Worm (Caenorhabditis elegans) whole organism, L1 larva: Measurements from ENCODE around the gene F20D6.8.

ENCODE experiments used
- C04F5.9 ChIP-seq: sonication (generic microtip); optimal IDR thresholded peaks from 2 replicates; lab custom pipeline; 2016; ENCODE audit warnings: missing genetic modification characterization, missing compliant biosample characterization
- C16A3.4 ChIP-seq: fragments of 150-350 bp; optimal IDR thresholded peaks from 2 replicates; lab custom pipeline; 2014; ENCODE audit warnings: missing biosample characterization, missing genetic modification characterization
- aly-2 ChIP-seq: fragments of 150-350 bp; optimal IDR thresholded peaks from 2 replicates; lab custom pipeline; 2014; ENCODE audit warnings: missing biosample characterization, missing genetic modification characterization
- ceh-63 ChIP-seq: fragments of 200-800 bp; sonication (Bioruptor generic); optimal IDR thresholded peaks from 2 replicates; lab custom pipeline; 2018; ENCODE audit warnings: mild to moderate bottlenecking, missing genetic modification characterization, missing compliant biosample characterization
- ceh-82 ChIP-seq, 3 experiments: fragments of 150-350 bp in 1 of 3; sonication (generic microtip) in 2 of 3; optimal IDR thresholded peaks; 2 replicates each; lab custom pipeline; 2014 to 2017; ENCODE audit warnings: missing biosample characterization in 3 of 3, missing genetic modification characterization in 3 of 3
- ces-1 ChIP-seq: fragments of 150-350 bp; optimal IDR thresholded peaks from 2 replicates; lab custom pipeline; 2014; ENCODE audit warnings: missing biosample characterization, missing genetic modification reagents, missing genetic modification characterization
- dpl-1 ChIP-seq, 3 experiments: fragments of 150-350 bp in 2 of 3; sonication (generic microtip) in 1 of 3; optimal IDR thresholded peaks; 2 replicates each; lab custom pipeline; 2014 to 2017; ENCODE audit warnings: missing biosample characterization in 3 of 3, missing genetic modification characterization in 3 of 3, missing genetic modification reagents in 3 of 3
- dsc-1 ChIP-seq: sonication (generic microtip); optimal IDR thresholded peaks from 2 replicates; lab custom pipeline; 2016; ENCODE audit warnings: mild to moderate bottlenecking, missing genetic modification characterization, missing compliant biosample characterization
- efl-1 ChIP-seq, 4 experiments: fragments of 150-350 bp; optimal IDR thresholded peaks in 3 of 4; peaks in 1 of 4; 1 replicate in 1 of 4; 2 replicates in 3 of 4; lab custom pipeline; 2014; ENCODE audit warnings: missing biosample characterization in 2 of 4, missing genetic modification characterization in 2 of 4, missing genetic modification reagents in 2 of 4
- elt-2 ChIP-seq: sonication (generic microtip); optimal IDR thresholded peaks from 2 replicates; lab custom pipeline; 2016; ENCODE audit warnings: missing genetic modification characterization, mild to moderate bottlenecking, inconsistent platforms, missing compliant biosample characterization, missing genetic modification reagents
- elt-3 ChIP-seq, 6 experiments: fragments of 150-350 bp in 1 of 6; sonication (generic microtip); optimal IDR thresholded peaks; 2 replicates each; lab custom pipeline; 2017 to 2018; ENCODE audit warnings: missing biosample characterization in 6 of 6, missing genetic modification characterization in 6 of 6, inconsistent platforms in 1 of 6
- fkh-10 ChIP-seq: sonication (generic microtip); optimal IDR thresholded peaks from 2 replicates; lab custom pipeline; 2017; ENCODE audit warnings: missing biosample characterization, missing genetic modification reagents, missing genetic modification characterization
- fos-1 ChIP-seq: fragments of 150-350 bp; optimal IDR thresholded peaks from 2 replicates; lab custom pipeline; 2014; ENCODE audit warnings: missing biosample characterization, missing genetic modification characterization
- grh-1 ChIP-seq: fragments of 200-800 bp; sonication (Bioruptor generic); IDR thresholded peaks from 2 replicates; pipeline ENCODE4 v1.3.6; 2022; ENCODE audit warnings: missing genetic modification reagents, missing genetic modification characterization, missing compliant biosample characterization
- hlh-17 ChIP-seq: fragments of 200-800 bp; sonication (Bioruptor generic); optimal IDR thresholded peaks from 2 replicates; lab custom pipeline; 2018; ENCODE audit warnings: missing genetic modification characterization, mild to moderate bottlenecking, missing compliant biosample characterization, moderate library complexity, borderline replicate concordance
- hlh-4 ChIP-seq: sonication (generic microtip); optimal IDR thresholded peaks from 2 replicates; lab custom pipeline; 2016; ENCODE audit warnings: mild to moderate bottlenecking, missing genetic modification characterization, missing compliant biosample characterization
- hpl-2 ChIP-seq: fragments of 150-350 bp; optimal IDR thresholded peaks from 2 replicates; lab custom pipeline; 2014; ENCODE audit warnings: missing biosample characterization, missing genetic modification reagents, missing genetic modification characterization
- irx-1 ChIP-seq: sonication (generic microtip); optimal IDR thresholded peaks from 2 replicates; lab custom pipeline; 2016; ENCODE audit warnings: missing genetic modification characterization, missing compliant biosample characterization
- isw-1 ChIP-seq: fragments of 200-800 bp; sonication (Bioruptor generic); IDR thresholded peaks from 2 replicates; pipeline ENCODE4 v1.3.6; 2022; ENCODE audit warnings: missing genetic modification characterization, missing compliant biosample characterization
- lin-35 ChIP-seq, 2 experiments: fragments of 150-350 bp; optimal IDR thresholded peaks; 2 replicates each; lab custom pipeline; 2014; ENCODE audit warnings: missing biosample characterization in 2 of 2, missing genetic modification characterization in 2 of 2, missing genetic modification reagents in 2 of 2
- lin-39 ChIP-seq: fragments of 150-350 bp; optimal IDR thresholded peaks from 2 replicates; lab custom pipeline; 2014; ENCODE audit warnings: missing biosample characterization, missing genetic modification reagents, missing genetic modification characterization
- lsy-2 ChIP-seq, 2 experiments: fragments of 150-350 bp; optimal IDR thresholded peaks; 2 replicates each; lab custom pipeline; 2014; ENCODE audit warnings: missing biosample characterization in 2 of 2, missing genetic modification characterization in 2 of 2
- mab-9 ChIP-seq: fragments of 200-800 bp; sonication (Bioruptor generic); IDR thresholded peaks from 2 replicates; pipeline ENCODE4 v1.3.6; 2022; ENCODE audit warnings: missing genetic modification reagents, missing genetic modification characterization, missing compliant biosample characterization
- mdl-1 ChIP-seq, 2 experiments: fragments of 150-350 bp; optimal IDR thresholded peaks; 2 replicates each; lab custom pipeline; 2014 to 2017; ENCODE audit warnings: missing biosample characterization in 2 of 2, missing genetic modification characterization in 2 of 2, inconsistent platforms in 1 of 2
- nhr-11 ChIP-seq: fragments of 150-350 bp; optimal IDR thresholded peaks from 2 replicates; lab custom pipeline; 2014; ENCODE audit warnings: missing biosample characterization, missing genetic modification characterization
- nhr-237 ChIP-seq: fragments of 150-350 bp; optimal IDR thresholded peaks from 2 replicates; lab custom pipeline; 2014; ENCODE audit warnings: missing biosample characterization, missing genetic modification characterization
- nhr-28 ChIP-seq: fragments of 150-350 bp; optimal IDR thresholded peaks from 2 replicates; lab custom pipeline; 2014; ENCODE audit warnings: missing biosample characterization, missing genetic modification characterization
- nhr-71 ChIP-seq: sonication (generic microtip); optimal IDR thresholded peaks from 2 replicates; lab custom pipeline; 2016; ENCODE audit warnings: mild to moderate bottlenecking, missing genetic modification characterization, moderate library complexity, missing compliant biosample characterization
- nhr-85 ChIP-seq: sonication (generic microtip); peaks from one replicate; lab custom pipeline; 2016; ENCODE audit warnings: missing genetic modification characterization, inconsistent platforms, missing compliant biosample characterization
- nhr-90 ChIP-seq: sonication (generic microtip); optimal IDR thresholded peaks from 2 replicates; lab custom pipeline; 2016; ENCODE audit warnings: mild to moderate bottlenecking, missing genetic modification characterization, missing compliant biosample characterization; ENCODE audit not compliant: poor library complexity
- pqm-1 ChIP-seq: sonication (generic microtip); optimal IDR thresholded peaks from 3 replicates; lab custom pipeline; 2017; ENCODE audit warnings: missing biosample characterization, missing genetic modification characterization
- skn-1 ChIP-seq: fragments of 150-350 bp; optimal IDR thresholded peaks from 2 replicates; lab custom pipeline; 2014; ENCODE audit warnings: missing biosample characterization, missing genetic modification characterization
- snu-23 ChIP-seq: sonication (generic microtip); optimal IDR thresholded peaks from 2 replicates; lab custom pipeline; 2016; ENCODE audit warnings: missing genetic modification characterization, missing compliant biosample characterization
- swsn-7 ChIP-seq: sonication (generic microtip); optimal IDR thresholded peaks from 2 replicates; lab custom pipeline; 2016; ENCODE audit warnings: missing genetic modification characterization, missing compliant biosample characterization
- tbx-2 ChIP-seq: sonication (generic microtip); optimal IDR thresholded peaks from 2 replicates; lab custom pipeline; 2016; ENCODE audit warnings: missing genetic modification characterization, missing compliant biosample characterization
- unc-130 ChIP-seq: fragments of 150-350 bp; optimal IDR thresholded peaks from 2 replicates; lab custom pipeline; 2017; ENCODE audit warnings: missing biosample characterization, missing genetic modification characterization, inconsistent platforms
- unc-98 ChIP-seq: fragments of 200-800 bp; sonication (Bioruptor generic); IDR thresholded peaks from 2 replicates; pipeline ENCODE4 v1.3.6; 2022; ENCODE audit warnings: missing genetic modification characterization, missing compliant biosample characterization
- ztf-11 ChIP-seq, 2 experiments: sonication (generic microtip); optimal IDR thresholded peaks; 2 replicates each; lab custom pipeline; 2016 to 2017; ENCODE audit warnings: missing genetic modification characterization in 2 of 2, missing biosample characterization in 1 of 2, missing compliant biosample characterization in 1 of 2
- ztf-4 ChIP-seq: fragments of 150-350 bp; optimal IDR thresholded peaks from 2 replicates; lab custom pipeline; 2014; ENCODE audit warnings: missing biosample characterization, missing genetic modification characterization

Gene F20D6.8

DNA sequence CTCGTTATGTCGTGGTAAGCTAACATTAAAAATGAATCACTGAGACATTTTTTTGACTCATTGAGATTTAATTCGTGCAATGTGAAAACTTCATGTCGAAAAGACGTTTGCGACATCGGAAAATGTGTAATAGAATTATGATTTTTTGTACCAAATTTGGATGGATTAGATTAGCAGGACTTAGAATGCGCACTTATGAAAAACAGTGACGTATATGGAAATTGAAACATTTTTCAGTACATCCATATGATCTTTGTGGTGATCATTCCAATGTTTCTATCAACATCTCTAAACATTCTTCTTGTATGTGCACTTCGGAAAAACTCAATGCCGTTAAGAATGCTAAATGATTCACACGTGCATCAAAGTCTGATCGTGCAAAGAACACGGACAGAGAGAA lies 23.6 kb downstream of the F20D6.8 start:
- TF ChIP-seq aly-2, result no peak
- peak; percentile 2 for TF ChIP-seq dsc-1 (tag; lab: Kevin White, UChicago)

DNA sequence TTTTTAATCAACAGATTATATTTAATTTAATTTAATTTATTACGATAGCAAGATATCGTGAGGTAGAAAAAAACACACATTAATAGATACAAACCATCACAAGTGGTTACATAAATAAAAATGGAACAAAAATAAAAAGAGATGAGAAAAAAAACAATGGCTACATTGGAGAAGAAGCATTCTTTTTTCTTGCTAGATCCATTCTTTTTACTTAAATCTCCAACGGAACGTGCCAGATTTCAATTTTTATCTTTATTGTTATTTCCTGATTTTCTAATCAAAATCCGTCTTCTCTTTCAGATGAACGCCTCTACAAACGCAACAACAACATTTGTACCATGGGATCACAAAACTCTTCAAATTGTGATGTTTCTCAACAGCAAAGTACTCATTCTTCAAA lies 24.5 kb downstream of the F20D6.8 start, which contains the start of gene D1014.2:
TSS of gene D1014.2 (plus strand) at position 301 of the 400 bp plus-strand sequence.
- TF ChIP-seq grh-1 (GFP tag; lab: Robert Waterston, UW) (no peak), mdl-1 (tag; optimal IDR thresholded peaks at IDR 0.05; lab: Kevin White, UChicago) (no peak), swsn-7 (tag; lab: Kevin White, UChicago) (no peak), hlh-4 (no peak), ces-1 (GFP tag; lab: Kevin White, UChicago) (no peak), nhr-11 (tag; lab: Kevin White, UChicago) (no peak), irx-1 (no peak), nhr-28 (tag; lab: Kevin White, UChicago) (no peak), C04F5.9 (tag; lab: Kevin White, UChicago) (no peak), lsy-2 (tag; optimal IDR thresholded peaks at IDR 0.05; lab: Kevin White, UChicago) (no peak), ztf-4 (tag; lab: Kevin White, UChicago) (no peak), lin-35 (GFP tag; optimal IDR thresholded peaks at IDR 0.05; lab: Kevin White, UChicago) (no peak), nhr-71 (no peak), fos-1 (tag; lab: Kevin White, UChicago) (no peak), nhr-237 (no peak), lin-39 (no peak), efl-1 (optimal IDR thresholded peaks at IDR 0.05; lab: Kevin White, UChicago) (no peak), efl-1 (GFP tag; optimal IDR thresholded peaks at IDR 0.05 in 1 of 2; lab: Kevin White, UChicago) (no peak), mab-9 (GFP tag; lab: Robert Waterston, UW) (no peak), ztf-11 (tag; optimal IDR thresholded peaks at IDR 0.05; lab: Kevin White, UChicago) (no peak), snu-23 (GFP tag; lab: Kevin White, UChicago) (no peak)

DNA sequence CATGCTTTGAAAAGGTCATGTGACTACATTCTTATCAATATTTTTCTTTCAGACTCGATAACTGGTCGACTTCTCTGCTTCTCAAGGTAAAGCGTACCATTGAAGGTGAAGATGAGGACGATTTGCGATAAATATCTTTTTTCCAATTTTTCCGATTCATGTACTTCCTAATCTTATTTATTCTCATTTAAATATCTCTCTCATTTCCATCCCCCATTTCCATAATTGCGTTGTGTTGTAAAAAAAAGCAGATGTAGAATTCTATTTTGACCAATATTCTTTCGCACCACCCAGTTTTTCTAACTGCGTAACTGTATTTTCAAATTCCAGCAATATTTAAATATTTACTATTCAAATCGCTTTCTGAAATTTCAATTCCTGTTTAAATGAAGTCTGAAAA lies 35.1 kb downstream of the F20D6.8 start, which contains the start of gene D1014.4:
TSS of gene D1014.4 (plus strand) at position 301 of the 400 bp plus-strand sequence.
- TF ChIP-seq swsn-7 (tag; lab: Kevin White, UChicago) (no peak), lin-35 (GFP tag; optimal IDR thresholded peaks at IDR 0.05; lab: Kevin White, UChicago) (peak in 1 of 2 experiments; percentile 15), elt-2 (tag; lab: Kevin White, UChicago) (peak; percentile 21), nhr-85 (tag; lab: Kevin White, UChicago) (peak; percentile 15)

DNA sequence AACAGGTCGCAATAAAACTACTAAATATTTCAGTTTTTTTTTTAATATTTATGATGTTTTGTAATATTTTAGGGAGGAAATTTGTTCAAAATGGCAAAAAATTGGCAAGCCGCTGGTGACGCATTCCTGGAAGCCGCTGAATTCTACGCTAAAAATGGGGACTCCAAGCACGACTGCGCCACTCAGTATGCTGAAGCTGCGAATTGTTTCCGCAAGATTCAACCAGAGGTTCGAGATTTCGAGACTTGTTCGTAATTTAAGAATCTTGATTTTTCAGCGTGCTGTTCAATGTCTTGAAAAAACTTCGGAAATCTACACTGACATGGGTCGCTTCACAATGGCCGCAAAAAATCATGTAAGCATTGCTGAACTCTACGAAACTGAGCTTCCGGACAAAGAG lies 36.4 kb downstream of the F20D6.8 start:
- TF ChIP-seq irx-1 (no peak), ces-1 (GFP tag; lab: Kevin White, UChicago) (no peak), hlh-17 (GFP tag; lab: Kevin White, UChicago) (no peak), pqm-1 (tag; lab: Kevin White, UChicago) (no peak), nhr-237 (no peak), unc-130 (tag; lab: Kevin White, UChicago) (no peak), swsn-7 (tag; lab: Kevin White, UChicago) (no peak), unc-98 (GFP tag; lab: Robert Waterston, UW) (no peak), aly-2 (no peak), dsc-1 (tag; lab: Kevin White, UChicago) (no peak), ceh-63 (GFP tag; lab: Kevin White, UChicago) (no peak), dpl-1 (GFP tag; optimal IDR thresholded peaks at IDR 0.05; lab: Kevin White, UChicago) (no peak), isw-1 (GFP tag; lab: Robert Waterston, UW) (no peak), ceh-82 (tag; optimal IDR thresholded peaks at IDR 0.05; lab: Kevin White, UChicago) (no peak), fkh-10 (GFP tag; lab: Kevin White, UChicago) (no peak), C16A3.4 (tag; lab: Kevin White, UChicago) (no peak), snu-23 (GFP tag; lab: Kevin White, UChicago) (no peak)

DNA sequence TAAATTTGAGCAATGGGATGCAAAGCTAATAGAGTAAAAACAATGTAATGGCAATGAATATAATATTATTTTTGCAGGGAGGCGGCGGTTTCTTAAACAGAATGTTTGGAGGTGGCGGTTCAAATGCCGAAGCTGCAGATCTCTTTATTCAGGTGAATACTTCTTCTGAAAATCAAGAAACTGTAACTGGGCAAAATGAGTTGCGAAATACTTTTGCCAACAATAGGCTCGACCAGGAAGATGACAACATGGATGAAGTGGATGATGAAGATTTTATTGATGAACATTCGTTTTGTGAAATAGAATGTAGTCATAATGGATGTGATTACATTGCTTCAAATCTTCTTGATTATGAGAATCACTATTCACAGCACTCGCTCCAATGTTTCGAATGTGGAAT lies 37.3 kb downstream of the F20D6.8 start:
- TF ChIP-seq nhr-90 (tag; lab: Kevin White, UChicago), result no peak
- no peak for TF ChIP-seq skn-1 (tag; lab: Kevin White, UChicago)
- no peak for TF ChIP-seq unc-98 (GFP tag; lab: Robert Waterston, UW)
- TF ChIP-seq elt-3 (tag; optimal IDR thresholded peaks at IDR 0.05; lab: Kevin White, UChicago), result no peak
- no peak for TF ChIP-seq hpl-2
- TF ChIP-seq nhr-28 (tag; lab: Kevin White, UChicago), result no peak
- no peak for TF ChIP-seq nhr-237
- TF ChIP-seq tbx-2 (tag; lab: Kevin White, UChicago), result no peak
- no peak for TF ChIP-seq lin-35 (GFP tag; optimal IDR thresholded peaks at IDR 0.05; lab: Kevin White, UChicago)
- no peak for TF ChIP-seq C16A3.4 (tag; lab: Kevin White, UChicago)
